Worm (Caenorhabditis elegans): ENCODE results near the gene klp-7.

The klp-7 gene

DNA sequence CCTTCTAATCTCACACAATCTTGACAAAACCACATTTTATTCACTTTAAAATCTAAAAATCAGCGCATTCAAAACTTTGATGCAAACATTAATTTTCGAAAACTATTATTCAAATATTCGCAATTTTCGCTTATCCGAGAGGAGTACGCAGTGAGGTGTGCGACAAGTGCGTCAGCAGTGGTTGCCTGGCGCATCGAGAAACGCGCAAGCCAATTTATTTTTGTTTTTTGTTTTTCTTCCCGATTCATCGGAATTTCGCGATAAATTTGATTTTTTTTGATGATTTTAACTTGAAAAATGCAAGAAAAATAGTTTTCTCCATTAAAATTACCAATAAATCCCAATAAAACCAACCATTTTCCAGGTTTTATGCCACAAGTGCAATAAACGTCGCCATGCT, 43.1 kb downstream of the klp-7 start, which contains the start of the genes fbxb-85 and hex-3 (continued):
- TF ChIP-seq ceh-20 (GFP tag; IDR thresholded peaks at IDR 0.05) (peak; percentile 92), Y5F2A.4 (GFP tag; optimal IDR thresholded peaks at IDR 0.05) (peak; percentile 47), mdl-1 (tag; optimal IDR thresholded peaks at IDR 0.05) (peak in 1 of 2 experiments; percentile 3), zip-11 (GFP tag; IDR thresholded peaks at IDR 0.05) (no peak), pha-4 (GFP tag; IDR thresholded peaks at IDR 0.05) (peak; percentile 83), pha-4 (tag; optimal IDR thresholded peaks at IDR 0.05) (no peak), ces-1 (GFP tag; optimal IDR thresholded peaks at IDR 0.05) (peak; percentile 57), unc-130 (GFP tag; optimal IDR thresholded peaks at IDR 0.05) (peak; percentile 67), nhr-11 (tag; optimal IDR thresholded peaks at IDR 0.05) (peak; percentile 73), T20F7.1 (GFP tag; optimal IDR thresholded peaks at IDR 0.05) (peak; percentile 82), lir-3 (tag; optimal IDR thresholded peaks at IDR 0.05) (no peak), zip-2 (tag; optimal IDR thresholded peaks at IDR 0.05) (peak; percentile 68), ceh-32 (tag; optimal IDR thresholded peaks at IDR 0.05; ENCODE audit: poor library complexity) (peak; percentile 80), lin-29 (GFP tag; IDR thresholded peaks at IDR 0.05) (peak; percentile 77), lsy-2 (tag; optimal IDR thresholded peaks at IDR 0.05) (peak; percentile 56 to 96), ztf-7 (tag; optimal IDR thresholded peaks at IDR 0.05) (peak; percentile 91), lin-38 (GFP tag; IDR thresholded peaks at IDR 0.05) (peak; percentile 93), hmg-1.1 (GFP tag; IDR thresholded peaks at IDR 0.05) (peak; percentile 94), zag-1 (tag; optimal IDR thresholded peaks at IDR 0.05) (peak; percentile 64), ZK337.2 (GFP tag; IDR thresholded peaks at IDR 0.05) (peak; percentile 68; the same call in 1 of the 2 replicates), tag-97 (GFP tag; IDR thresholded peaks at IDR 0.05) (no peak), lin-15B (tag; optimal IDR thresholded peaks at IDR 0.05) (peak; percentile 60), fkh-10 (GFP tag; optimal IDR thresholded peaks at IDR 0.05) (peak; percentile 89), Y75B8A.6 (GFP tag; IDR thresholded peaks at IDR 0.05) (no peak), ztf-11 (tag; optimal IDR thresholded peaks at IDR 0.05) (no peak), php-3 (GFP tag; IDR thresholded peaks at IDR 0.05) (peak; percentile 82), nhr-25 (tag; optimal IDR thresholded peaks at IDR 0.05; ENCODE audit: borderline replicate concordance, insufficient read depth) (peak; percentile 68), dmd-8 (GFP tag; IDR thresholded peaks at IDR 0.05) (no peak), ceh-82 (tag; optimal IDR thresholded peaks at IDR 0.05) (no peak), vab-7 (GFP tag; IDR thresholded peaks at IDR 0.05) (peak; percentile 60; the same call in 1 of the 2 replicates), Y105C5A.15 (GFP tag; IDR thresholded peaks at IDR 0.05) (no peak), rbr-2 (tag; optimal IDR thresholded peaks at IDR 0.05) (peak; percentile 94), mep-1 (tag; optimal IDR thresholded peaks at IDR 0.05) (peak; percentile 94), egl-43 (GFP tag; IDR thresholded peaks at IDR 0.05) (peak; percentile 81; the same call in 1 of the 2 replicates), nhr-28 (tag; optimal IDR thresholded peaks at IDR 0.05) (peak; percentile 51), nhr-77 (tag; optimal IDR thresholded peaks at IDR 0.05) (peak; percentile 82), duxl-1 (tag; optimal IDR thresholded peaks at IDR 0.05; ENCODE audit: poor library complexity) (peak; percentile 89), zfp-3 (GFP tag; conservative IDR thresholded peaks at IDR 0.05) (peak; percentile 84), nhr-6 (tag; optimal IDR thresholded peaks at IDR 0.05) (peak; percentile 91), mxl-3 (GFP tag; optimal IDR thresholded peaks at IDR 0.05) (peak; percentile 63), F10B5.3 (tag; optimal IDR thresholded peaks at IDR 0.05) (peak; percentile 89), ama-1 (optimal IDR thresholded peaks at IDR 0.05) (peak; percentile 48), unc-62 (GFP tag; optimal IDR thresholded peaks at IDR 0.05 in 1 of 2) (peak in 1 of 2 experiments; percentile 94), unc-62 (tag; optimal IDR thresholded peaks at IDR 0.05) (no peak), nhr-42 (GFP tag; IDR thresholded peaks at IDR 0.05) (peak; percentile 93), unc-39 (tag; optimal IDR thresholded peaks at IDR 0.05) (no peak), set-16 (GFP tag; IDR thresholded peaks at IDR 0.05) (peak; percentile 26; the same call in 1 of the 2 replicates), spr-1 (tag; optimal IDR thresholded peaks at IDR 0.05) (peak; percentile 92), nhr-111 (GFP tag; optimal IDR thresholded peaks at IDR 0.05) (no peak), F49E8.2 (tag; optimal IDR thresholded peaks at IDR 0.05; ENCODE audit: borderline replicate concordance) (peak; percentile 88), madf-9 (GFP tag; conservative IDR thresholded peaks at IDR 0.05) (peak; percentile 37; the same call in 1 of the 2 replicates), zfp-2 (tag; optimal IDR thresholded peaks at IDR 0.05) (no peak)
